Fruit fly (Drosophila melanogaster) whole organism, pupa: ENCODE data around the gene PTPMT1.

ENCODE experiments used
- CG10348 ChIP-seq: fragments of 200-800 bp; sonication (Bioruptor generic); IDR thresholded peaks from 2 replicates; pipeline ENCODE4 v1.3.6; 2022; ENCODE audit warnings: missing biosample characterization, missing genetic modification characterization
- CG12605 ChIP-seq: fragments of 200-800 bp; sonication (Bioruptor generic); IDR thresholded peaks from 2 replicates; pipeline ENCODE4 v1.3.6; 2022; ENCODE audit warnings: missing biosample characterization, missing genetic modification characterization
- CG13204 ChIP-seq: fragments of 200-800 bp; sonication (Bioruptor generic); optimal IDR thresholded peaks from 2 replicates; lab custom pipeline; 2018; ENCODE audit warnings: missing biosample characterization, mild to moderate bottlenecking, missing genetic modification characterization, moderate library complexity
- CG14655 ChIP-seq: fragments of 200-800 bp; sonication (Bioruptor generic); optimal IDR thresholded peaks from 3 replicates; lab custom pipeline; 2017; ENCODE audit warnings: mild to moderate bottlenecking, missing biosample characterization, missing genetic modification reagents, missing genetic modification characterization
- CG15710 ChIP-seq: fragments of 200-800 bp; sonication (Bioruptor generic); optimal IDR thresholded peaks from 2 replicates; lab custom pipeline; 2018; ENCODE audit warnings: missing biosample characterization, mild to moderate bottlenecking, missing genetic modification characterization, moderate library complexity
- CG17806 ChIP-seq: fragments of 200-800 bp; sonication (Bioruptor generic); optimal IDR thresholded peaks from 2 replicates; lab custom pipeline; 2018; ENCODE audit warnings: missing biosample characterization, mild to moderate bottlenecking, missing genetic modification characterization, moderate library complexity
- CG32121 ChIP-seq: fragments of 200-800 bp; sonication (Bioruptor generic); IDR thresholded peaks from 2 replicates; pipeline ENCODE4 v1.3.6; 2022; ENCODE audit warnings: missing biosample characterization, missing genetic modification characterization
- CG34367 ChIP-seq: fragments of 200-800 bp; sonication (Bioruptor generic); optimal IDR thresholded peaks from 2 replicates; lab custom pipeline; 2018; ENCODE audit warnings: missing biosample characterization, mild to moderate bottlenecking, missing genetic modification characterization
- CG4496 ChIP-seq: fragments of 200-800 bp; sonication (Bioruptor generic); IDR thresholded peaks from 3 replicates; pipeline ENCODE4 v1.3.6; 2022; ENCODE audit warnings: missing biosample characterization, missing genetic modification characterization
- CG8159 ChIP-seq: fragments of 200-800 bp; sonication (Bioruptor generic); optimal IDR thresholded peaks from 3 replicates; lab custom pipeline; 2018; ENCODE audit warnings: missing biosample characterization, mild to moderate bottlenecking, missing genetic modification characterization, moderate library complexity
- CG8301 ChIP-seq: fragments of 200-800 bp; sonication (Bioruptor generic); optimal IDR thresholded peaks from 2 replicates; lab custom pipeline; 2018; ENCODE audit warnings: missing biosample characterization, mild to moderate bottlenecking, missing genetic modification characterization
- CG9948 ChIP-seq: fragments of 200-800 bp; sonication (Bioruptor generic); optimal IDR thresholded peaks from 2 replicates; lab custom pipeline; 2018; ENCODE audit warnings: missing biosample characterization, mild to moderate bottlenecking, missing genetic modification characterization, moderate library complexity
- D1 ChIP-seq: fragments of 200-800 bp; sonication (Bioruptor generic); optimal IDR thresholded peaks from 2 replicates; lab custom pipeline; 2018; ENCODE audit warnings: missing biosample characterization, mild to moderate bottlenecking, missing genetic modification characterization, moderate library complexity
- EcR ChIP-seq: fragments of 200-800 bp; sonication (Bioruptor generic); optimal IDR thresholded peaks from 3 replicates; lab custom pipeline; 2019; ENCODE audit warnings: missing biosample characterization, missing genetic modification characterization, mild to moderate bottlenecking, moderate library complexity, missing genetic modification reagents
- Ets98B ChIP-seq: fragments of 200-800 bp; sonication (Bioruptor generic); IDR thresholded peaks from 2 replicates; pipeline ENCODE4 v1.3.6; 2022; ENCODE audit warnings: missing biosample characterization, missing genetic modification characterization
- Pif1A ChIP-seq: fragments of 200-800 bp; sonication (Bioruptor generic); optimal IDR thresholded peaks from 3 replicates; lab custom pipeline; 2016; ENCODE audit warnings: missing biosample characterization, missing genetic modification characterization
- Pif1B ChIP-seq: fragments of 200-800 bp; sonication (Bioruptor generic); optimal IDR thresholded peaks from 3 replicates; lab custom pipeline; 2016; ENCODE audit warnings: missing biosample characterization, missing genetic modification characterization
- Snoo ChIP-seq: fragments of 200-800 bp; sonication (Bioruptor generic); optimal IDR thresholded peaks from 3 replicates; lab custom pipeline; 2017; ENCODE audit warnings: missing biosample characterization, mild to moderate bottlenecking, missing genetic modification characterization, inconsistent platforms
- fd96Ca ChIP-seq: fragments of 200-800 bp; sonication (Bioruptor generic); IDR thresholded peaks from 3 replicates; pipeline ENCODE4 v1.3.6; 2022; ENCODE audit warnings: missing biosample characterization, missing genetic modification characterization
- gl ChIP-seq: fragments of 200-800 bp; sonication (Bioruptor generic); optimal IDR thresholded peaks from 2 replicates; lab custom pipeline; 2018; ENCODE audit warnings: missing biosample characterization, mild to moderate bottlenecking, missing genetic modification characterization
- rn ChIP-seq: fragments of 200-800 bp; sonication (Bioruptor generic); IDR thresholded peaks from 2 replicates; pipeline ENCODE4 v1.3.6; 2022; ENCODE audit warnings: missing biosample characterization, missing genetic modification characterization

Gene PTPMT1

DNA sequence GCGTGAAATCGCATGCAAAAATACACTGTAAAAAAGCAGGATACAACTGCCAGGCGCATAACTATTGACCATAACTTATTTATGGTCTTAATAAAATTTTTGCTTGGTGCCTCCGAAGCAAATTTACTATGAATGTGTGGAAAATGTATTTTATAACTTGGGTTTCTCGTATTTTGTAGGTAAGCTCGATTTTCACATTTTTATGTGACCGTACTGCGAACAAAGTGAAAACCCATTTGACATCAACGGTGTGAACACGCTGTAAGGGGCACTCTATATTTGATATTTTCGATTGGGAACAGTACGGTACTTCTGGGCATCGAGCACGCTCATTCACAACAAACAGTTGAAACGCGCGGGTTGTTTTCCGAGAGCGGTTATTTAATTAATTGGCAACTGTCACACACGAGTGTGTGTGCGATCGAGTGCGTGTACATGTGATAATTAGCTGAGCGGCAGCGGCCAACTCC is 23.4 kb downstream of the PTPMT1 start, which contains the start of the genes Nup98-96 and mbc:
Gene Nup98-96, minus strand, starts transcription at position 156 of the 470 bp plus-strand sequence.
Gene mbc, plus strand, starts transcription at position 300 of the 470 bp plus-strand sequence.
- peak; percentile 39 for TF ChIP-seq CG13204 (GFP tag; lab: Kevin White, UChicago)
- TF ChIP-seq CG9948 (tag; lab: Kevin White, UChicago), result peak; percentile 77
- TF ChIP-seq CG10348 (GFP tag; lab: Robert Waterston, UW), result peak; percentile 67; the same call in 1 of the 2 replicates
- no peak for TF ChIP-seq CG12605 (GFP tag; lab: Robert Waterston, UW)
- TF ChIP-seq Pif1A, result no peak
- peak; percentile 80 for TF ChIP-seq Ets98B
- peak; percentile 71 for TF ChIP-seq Snoo
- peak; percentile 79 for TF ChIP-seq fd96Ca
- no peak for TF ChIP-seq D1 (tag; lab: Kevin White, UChicago)
- peak; percentile 21 for TF ChIP-seq gl (tag; lab: Kevin White, UChicago)
- peak; percentile 85 for TF ChIP-seq rn (GFP tag; lab: Robert Waterston, UW)
- peak; percentile 84 for TF ChIP-seq CG8159 (tag; lab: Kevin White, UChicago)
- peak; percentile 77 for TF ChIP-seq CG17806 (tag; lab: Kevin White, UChicago)
- peak; percentile 62; the same call in 1 of the 2 replicates for TF ChIP-seq CG32121
- peak; percentile 65 for TF ChIP-seq CG34367 (tag; lab: Kevin White, UChicago)
- peak; percentile 90 for TF ChIP-seq CG4496 (GFP tag; lab: Robert Waterston, UW)
- peak; percentile 18 for TF ChIP-seq EcR (GFP tag; lab: Kevin White, UChicago)
- peak; percentile 70 for TF ChIP-seq CG8301
- TF ChIP-seq CG15710 (tag; lab: Kevin White, UChicago), result peak; percentile 80
- peak; percentile 72 for TF ChIP-seq CG14655 (GFP tag; lab: Kevin White, UChicago)
- peak; percentile 43 for TF ChIP-seq Pif1B (GFP tag; lab: Kevin White, UChicago)

dm6 chr3R:23782456-23783402 is 24.6 kb downstream of the PTPMT1 start:
- TF ChIP-seq Snoo (peak; percentile 75), Pif1A (peak; percentile 91), CG12605 (GFP tag; lab: Robert Waterston, UW) (peak; percentile 85), CG4496 (GFP tag; lab: Robert Waterston, UW) (peak; percentile 94), Pif1B (GFP tag; lab: Kevin White, UChicago) (peak; percentile 95), EcR (GFP tag; lab: Kevin White, UChicago) (peak; percentile 45), CG32121 (peak; percentile 90), CG8301 (peak; percentile 95), CG15710 (tag; lab: Kevin White, UChicago) (peak; percentile 84), gl (tag; lab: Kevin White, UChicago) (peak; percentile 62), CG14655 (GFP tag; lab: Kevin White, UChicago) (peak; percentile 96), CG34367 (tag; lab: Kevin White, UChicago) (peak; percentile 89), rn (GFP tag; lab: Robert Waterston, UW) (peak; percentile 80), D1 (tag; lab: Kevin White, UChicago) (no peak), fd96Ca (peak; percentile 93), CG8159 (tag; lab: Kevin White, UChicago) (peak; percentile 89), CG17806 (tag; lab: Kevin White, UChicago) (peak; percentile 93), CG10348 (GFP tag; lab: Robert Waterston, UW) (peak; percentile 69), CG13204 (GFP tag; lab: Kevin White, UChicago) (peak; percentile 29), Ets98B (peak; percentile 92), CG9948 (tag; lab: Kevin White, UChicago) (peak; percentile 92)

dm6 chr3R:23783403-23783757 is 25.2 kb downstream of the PTPMT1 start:
- TF ChIP-seq CG4496 (GFP tag; lab: Robert Waterston, UW), result 0 out of 3 replicates have a peak, but pooled peaks have one; percentile 5
- TF ChIP-seq Snoo, result no peak

DNA sequence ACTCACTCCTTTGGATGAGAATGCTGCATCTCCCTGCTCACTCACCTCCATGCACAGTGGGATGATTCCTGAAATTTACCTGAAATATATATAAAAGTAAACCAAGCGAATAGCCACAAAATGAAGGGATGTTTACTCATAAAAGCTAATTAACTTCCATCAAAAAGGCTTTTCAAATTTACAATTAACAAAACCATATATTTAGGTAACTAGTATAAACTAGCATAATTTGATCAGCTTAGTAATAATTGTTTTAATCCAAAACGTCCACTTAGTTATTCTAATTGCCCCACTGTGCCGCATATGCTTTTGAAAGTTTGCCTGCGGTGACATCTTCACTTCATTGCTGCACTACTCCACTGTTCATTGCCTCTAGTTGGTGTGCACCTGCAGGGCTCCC is 25.8 kb downstream of the PTPMT1 start:
- TF ChIP-seq CG13204 (GFP tag; lab: Kevin White, UChicago) (peak; percentile 77), fd96Ca (peak; percentile 59; the same call in 2 of the 3 replicates), CG34367 (tag; lab: Kevin White, UChicago) (peak; percentile 85), gl (tag; lab: Kevin White, UChicago) (peak; percentile 59), D1 (tag; lab: Kevin White, UChicago) (peak; percentile 77), CG4496 (GFP tag; lab: Robert Waterston, UW) (peak; percentile 83), CG10348 (GFP tag; lab: Robert Waterston, UW) (0 out of 2 replicates have a peak, but pooled peaks have one; percentile 40), Snoo (peak; percentile 62), CG15710 (tag; lab: Kevin White, UChicago) (peak; percentile 90), rn (GFP tag; lab: Robert Waterston, UW) (peak; percentile 49; the same call in 1 of the 2 replicates), CG12605 (GFP tag; lab: Robert Waterston, UW) (peak; percentile 56), CG32121 (peak; percentile 61; the same call in 1 of the 2 replicates), EcR (GFP tag; lab: Kevin White, UChicago) (peak; percentile 34), CG8301 (peak; percentile 89), Pif1B (GFP tag; lab: Kevin White, UChicago) (peak; percentile 79), CG9948 (tag; lab: Kevin White, UChicago) (peak; percentile 92), Pif1A (peak; percentile 90), CG8159 (tag; lab: Kevin White, UChicago) (peak; percentile 90), CG14655 (GFP tag; lab: Kevin White, UChicago) (peak; percentile 93), Ets98B (peak; percentile 58; the same call in 1 of the 2 replicates), CG17806 (tag; lab: Kevin White, UChicago) (peak; percentile 89)
